Fruit fly (Drosophila melanogaster) whole organism, pupa: ENCODE data around the gene Ndae1.

Experiments used
- CG10348 ChIP-seq: fragments of 200-800 bp; sonication (Bioruptor generic); IDR thresholded peaks from 2 replicates; pipeline ENCODE4 v1.3.6; 2022; ENCODE audit warnings: missing biosample characterization, missing genetic modification characterization
- CG12605 ChIP-seq: fragments of 200-800 bp; sonication (Bioruptor generic); IDR thresholded peaks from 2 replicates; pipeline ENCODE4 v1.3.6; 2022; ENCODE audit warnings: missing biosample characterization, missing genetic modification characterization
- CG13204 ChIP-seq: fragments of 200-800 bp; sonication (Bioruptor generic); optimal IDR thresholded peaks from 2 replicates; lab custom pipeline; 2018; ENCODE audit warnings: missing biosample characterization, mild to moderate bottlenecking, missing genetic modification characterization, moderate library complexity
- CG14655 ChIP-seq: fragments of 200-800 bp; sonication (Bioruptor generic); optimal IDR thresholded peaks from 3 replicates; lab custom pipeline; 2017; ENCODE audit warnings: mild to moderate bottlenecking, missing biosample characterization, missing genetic modification reagents, missing genetic modification characterization
- CG15710 ChIP-seq: fragments of 200-800 bp; sonication (Bioruptor generic); optimal IDR thresholded peaks from 2 replicates; lab custom pipeline; 2018; ENCODE audit warnings: missing biosample characterization, mild to moderate bottlenecking, missing genetic modification characterization, moderate library complexity
- CG17806 ChIP-seq: fragments of 200-800 bp; sonication (Bioruptor generic); optimal IDR thresholded peaks from 2 replicates; lab custom pipeline; 2018; ENCODE audit warnings: missing biosample characterization, mild to moderate bottlenecking, missing genetic modification characterization, moderate library complexity
- CG32121 ChIP-seq: fragments of 200-800 bp; sonication (Bioruptor generic); IDR thresholded peaks from 2 replicates; pipeline ENCODE4 v1.3.6; 2022; ENCODE audit warnings: missing biosample characterization, missing genetic modification characterization
- CG34367 ChIP-seq: fragments of 200-800 bp; sonication (Bioruptor generic); optimal IDR thresholded peaks from 2 replicates; lab custom pipeline; 2018; ENCODE audit warnings: missing biosample characterization, mild to moderate bottlenecking, missing genetic modification characterization
- CG4496 ChIP-seq: fragments of 200-800 bp; sonication (Bioruptor generic); IDR thresholded peaks from 3 replicates; pipeline ENCODE4 v1.3.6; 2022; ENCODE audit warnings: missing biosample characterization, missing genetic modification characterization
- CG8159 ChIP-seq: fragments of 200-800 bp; sonication (Bioruptor generic); optimal IDR thresholded peaks from 3 replicates; lab custom pipeline; 2018; ENCODE audit warnings: missing biosample characterization, mild to moderate bottlenecking, missing genetic modification characterization, moderate library complexity
- CG8301 ChIP-seq: fragments of 200-800 bp; sonication (Bioruptor generic); optimal IDR thresholded peaks from 2 replicates; lab custom pipeline; 2018; ENCODE audit warnings: missing biosample characterization, mild to moderate bottlenecking, missing genetic modification characterization
- CG9948 ChIP-seq: fragments of 200-800 bp; sonication (Bioruptor generic); optimal IDR thresholded peaks from 2 replicates; lab custom pipeline; 2018; ENCODE audit warnings: missing biosample characterization, mild to moderate bottlenecking, missing genetic modification characterization, moderate library complexity
- D1 ChIP-seq: fragments of 200-800 bp; sonication (Bioruptor generic); optimal IDR thresholded peaks from 2 replicates; lab custom pipeline; 2018; ENCODE audit warnings: missing biosample characterization, mild to moderate bottlenecking, missing genetic modification characterization, moderate library complexity
- EcR ChIP-seq: fragments of 200-800 bp; sonication (Bioruptor generic); optimal IDR thresholded peaks from 3 replicates; lab custom pipeline; 2019; ENCODE audit warnings: missing biosample characterization, missing genetic modification characterization, mild to moderate bottlenecking, moderate library complexity, missing genetic modification reagents
- Ets98B ChIP-seq: fragments of 200-800 bp; sonication (Bioruptor generic); IDR thresholded peaks from 2 replicates; pipeline ENCODE4 v1.3.6; 2022; ENCODE audit warnings: missing biosample characterization, missing genetic modification characterization
- Pif1A ChIP-seq: fragments of 200-800 bp; sonication (Bioruptor generic); optimal IDR thresholded peaks from 3 replicates; lab custom pipeline; 2016; ENCODE audit warnings: missing biosample characterization, missing genetic modification characterization
- Pif1B ChIP-seq: fragments of 200-800 bp; sonication (Bioruptor generic); optimal IDR thresholded peaks from 3 replicates; lab custom pipeline; 2016; ENCODE audit warnings: missing biosample characterization, missing genetic modification characterization
- Snoo ChIP-seq: fragments of 200-800 bp; sonication (Bioruptor generic); optimal IDR thresholded peaks from 3 replicates; lab custom pipeline; 2017; ENCODE audit warnings: missing biosample characterization, mild to moderate bottlenecking, missing genetic modification characterization, inconsistent platforms
- fd96Ca ChIP-seq: fragments of 200-800 bp; sonication (Bioruptor generic); IDR thresholded peaks from 3 replicates; pipeline ENCODE4 v1.3.6; 2022; ENCODE audit warnings: missing biosample characterization, missing genetic modification characterization
- gl ChIP-seq: fragments of 200-800 bp; sonication (Bioruptor generic); optimal IDR thresholded peaks from 2 replicates; lab custom pipeline; 2018; ENCODE audit warnings: missing biosample characterization, mild to moderate bottlenecking, missing genetic modification characterization
- rn ChIP-seq: fragments of 200-800 bp; sonication (Bioruptor generic); IDR thresholded peaks from 2 replicates; pipeline ENCODE4 v1.3.6; 2022; ENCODE audit warnings: missing biosample characterization, missing genetic modification characterization

The Ndae1 gene

dm6 chr2L:7254712-7255183 is 5.6 kb upstream of the Ndae1 start:
- no peak for TF ChIP-seq gl (tag; lab: Kevin White, UChicago)
- TF ChIP-seq CG12605 (GFP tag; lab: Robert Waterston, UW): no peak
- TF ChIP-seq CG8159 (tag; lab: Kevin White, UChicago): no peak
- TF ChIP-seq rn (GFP tag; lab: Robert Waterston, UW): no peak
- TF ChIP-seq Snoo: no peak
- no peak for TF ChIP-seq CG14655
- TF ChIP-seq Pif1A (GFP tag; lab: Kevin White, UChicago): no peak
- no peak for TF ChIP-seq CG8301
- no peak for TF ChIP-seq CG15710 (tag; lab: Kevin White, UChicago)
- no peak for TF ChIP-seq CG32121
- TF ChIP-seq CG13204 (GFP tag; lab: Kevin White, UChicago): no peak
- no peak for TF ChIP-seq fd96Ca (GFP tag; lab: Robert Waterston, UW)
- no peak for TF ChIP-seq Ets98B (GFP tag; lab: Robert Waterston, UW)
- TF ChIP-seq EcR: no peak
- TF ChIP-seq CG34367 (tag; lab: Kevin White, UChicago): no peak
- TF ChIP-seq CG17806: no peak
- TF ChIP-seq CG9948 (tag; lab: Kevin White, UChicago): no peak
- no peak for TF ChIP-seq D1 (tag; lab: Kevin White, UChicago)
- TF ChIP-seq Pif1B (GFP tag; lab: Kevin White, UChicago): no peak

DNA sequence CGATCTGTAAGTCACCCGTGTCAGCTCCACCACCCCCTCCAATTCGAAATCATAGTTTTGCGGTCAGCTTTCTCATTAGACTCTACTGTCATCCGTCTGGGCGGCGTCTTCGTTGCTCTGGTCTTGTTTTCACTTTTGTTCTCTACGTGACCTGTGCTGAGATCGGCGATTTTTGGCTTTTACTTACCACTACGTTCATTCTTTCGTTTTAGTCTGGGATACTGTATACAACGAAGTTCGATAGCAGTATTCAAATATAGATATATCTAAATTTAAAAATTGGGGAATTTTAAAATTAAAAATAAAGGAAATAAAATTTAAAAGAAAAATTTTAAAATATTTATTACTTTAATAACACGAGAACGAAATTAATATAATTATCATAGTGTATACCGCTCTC is 3.7 kb upstream of the Ndae1 start, which contains the start of gene CG13786:
TSS of gene CG13786 (minus strand) at position 101 of the 400 bp plus-strand sequence.
- TF ChIP-seq CG8301 (no peak), Pif1B (GFP tag; lab: Kevin White, UChicago) (no peak), EcR (no peak), CG12605 (GFP tag; lab: Robert Waterston, UW) (no peak), CG17806 (no peak), CG13204 (GFP tag; lab: Kevin White, UChicago) (no peak), CG15710 (tag; lab: Kevin White, UChicago) (no peak), gl (tag; lab: Kevin White, UChicago) (no peak), D1 (tag; lab: Kevin White, UChicago) (no peak)

DNA sequence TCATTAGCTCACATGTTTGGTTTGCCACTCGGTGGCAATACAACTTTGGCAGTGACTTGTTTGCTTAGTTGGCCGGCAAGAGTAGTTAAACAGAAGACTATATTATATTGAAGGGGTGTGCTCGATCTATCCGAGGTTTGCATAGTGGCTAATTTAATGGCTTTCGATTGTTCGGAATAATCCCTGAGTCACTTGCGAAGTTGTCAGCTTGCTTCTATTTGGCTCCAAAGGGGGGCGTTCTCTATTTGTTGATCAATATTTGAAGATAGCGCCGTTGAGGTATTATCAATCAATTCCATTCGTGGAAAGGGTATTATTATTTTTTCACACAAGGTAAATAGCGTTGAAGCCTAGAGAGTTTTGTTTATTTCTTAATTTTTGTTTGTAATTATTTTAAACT is 1.0 kb downstream of the Ndae1 start:
- no peak for TF ChIP-seq CG13204 (GFP tag; lab: Kevin White, UChicago)
- TF ChIP-seq D1 (tag; lab: Kevin White, UChicago): no peak
- TF ChIP-seq EcR: no peak
- TF ChIP-seq fd96Ca (GFP tag; lab: Robert Waterston, UW): no peak
- TF ChIP-seq CG4496 (GFP tag; lab: Robert Waterston, UW): no peak
- no peak for TF ChIP-seq CG14655
- TF ChIP-seq CG34367 (tag; lab: Kevin White, UChicago): no peak
- no peak for TF ChIP-seq Ets98B (GFP tag; lab: Robert Waterston, UW)

DNA sequence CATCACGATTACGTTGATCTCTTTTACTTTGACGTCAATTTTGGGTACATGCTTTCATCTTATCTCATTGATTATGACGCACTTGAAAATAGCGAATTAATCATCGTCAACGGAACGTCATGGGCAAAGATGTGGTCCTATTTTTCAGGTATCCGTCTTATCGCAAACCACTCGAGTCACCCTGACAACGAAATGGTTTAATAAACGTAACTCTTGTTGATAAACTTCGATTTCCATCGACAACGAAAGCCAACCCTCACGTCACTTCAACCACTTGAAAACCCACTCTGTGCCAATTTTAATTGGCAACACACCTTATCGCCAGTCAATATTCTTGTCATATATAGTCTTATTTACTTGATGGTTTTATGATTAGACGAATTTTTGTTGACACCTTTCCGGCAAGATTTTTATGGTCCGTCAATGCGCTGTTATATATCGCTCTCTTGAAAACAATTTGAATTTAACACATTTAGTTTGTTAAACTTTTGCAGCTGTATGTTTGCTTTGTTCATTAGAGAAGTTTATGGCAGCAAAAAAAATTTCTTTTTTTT is 6.8 kb downstream of the Ndae1 start:
- TF ChIP-seq CG10348 (GFP tag; lab: Robert Waterston, UW): no peak
- no peak for TF ChIP-seq fd96Ca (GFP tag; lab: Robert Waterston, UW)
- TF ChIP-seq Pif1A (GFP tag; lab: Kevin White, UChicago): no peak
- no peak for TF ChIP-seq CG4496 (GFP tag; lab: Robert Waterston, UW)
- TF ChIP-seq CG13204 (GFP tag; lab: Kevin White, UChicago): no peak
- no peak for TF ChIP-seq Ets98B (GFP tag; lab: Robert Waterston, UW)

dm6 chr2L:7241499-7241898 is 7.6 kb downstream of the Ndae1 start:
- TF ChIP-seq fd96Ca (GFP tag; lab: Robert Waterston, UW) (no peak), CG8159 (tag; lab: Kevin White, UChicago) (no peak), CG8301 (no peak), CG12605 (GFP tag; lab: Robert Waterston, UW) (no peak), Pif1A (GFP tag; lab: Kevin White, UChicago) (no peak), CG14655 (no peak), CG13204 (GFP tag; lab: Kevin White, UChicago) (no peak), CG17806 (no peak), Snoo (no peak), CG4496 (GFP tag; lab: Robert Waterston, UW) (no peak), Ets98B (GFP tag; lab: Robert Waterston, UW) (no peak), CG10348 (GFP tag; lab: Robert Waterston, UW) (no peak), rn (GFP tag; lab: Robert Waterston, UW) (no peak), CG15710 (tag; lab: Kevin White, UChicago) (no peak), CG34367 (tag; lab: Kevin White, UChicago) (no peak)

DNA sequence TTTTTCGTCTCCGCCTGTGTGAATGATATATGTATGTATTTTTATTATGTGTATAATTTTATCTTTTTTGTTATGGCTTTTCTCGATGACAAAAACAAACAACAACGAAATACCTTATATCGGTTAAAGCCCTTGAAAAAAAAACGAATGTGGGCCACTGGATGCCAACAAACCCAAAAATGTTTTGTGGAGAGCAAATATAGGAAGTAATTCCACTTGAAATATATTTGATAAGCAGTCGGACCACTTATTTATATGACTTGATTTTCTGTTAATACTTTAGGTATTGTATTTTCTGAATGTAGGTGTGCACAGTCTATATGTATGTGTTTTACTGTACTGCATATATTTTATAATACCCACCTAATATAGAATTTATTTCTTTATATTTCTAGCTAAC is 8.2 kb downstream of the Ndae1 start:
- TF ChIP-seq Snoo: no peak
- no peak for TF ChIP-seq CG8301
- no peak for TF ChIP-seq CG32121
- no peak for TF ChIP-seq CG8159 (tag; lab: Kevin White, UChicago)
- no peak for TF ChIP-seq CG13204 (GFP tag; lab: Kevin White, UChicago)
- TF ChIP-seq EcR: no peak
- TF ChIP-seq CG14655: no peak
- no peak for TF ChIP-seq rn (GFP tag; lab: Robert Waterston, UW)
- no peak for TF ChIP-seq CG12605 (GFP tag; lab: Robert Waterston, UW)
- no peak for TF ChIP-seq D1 (tag; lab: Kevin White, UChicago)
- no peak for TF ChIP-seq Ets98B (GFP tag; lab: Robert Waterston, UW)
- TF ChIP-seq CG4496 (GFP tag; lab: Robert Waterston, UW): no peak
- no peak for TF ChIP-seq Pif1B (GFP tag; lab: Kevin White, UChicago)
- no peak for TF ChIP-seq CG9948 (tag; lab: Kevin White, UChicago)
- no peak for TF ChIP-seq Pif1A (GFP tag; lab: Kevin White, UChicago)
